Worm (Caenorhabditis elegans): ENCODE measurements around the gene phdh-1.

DNA sequence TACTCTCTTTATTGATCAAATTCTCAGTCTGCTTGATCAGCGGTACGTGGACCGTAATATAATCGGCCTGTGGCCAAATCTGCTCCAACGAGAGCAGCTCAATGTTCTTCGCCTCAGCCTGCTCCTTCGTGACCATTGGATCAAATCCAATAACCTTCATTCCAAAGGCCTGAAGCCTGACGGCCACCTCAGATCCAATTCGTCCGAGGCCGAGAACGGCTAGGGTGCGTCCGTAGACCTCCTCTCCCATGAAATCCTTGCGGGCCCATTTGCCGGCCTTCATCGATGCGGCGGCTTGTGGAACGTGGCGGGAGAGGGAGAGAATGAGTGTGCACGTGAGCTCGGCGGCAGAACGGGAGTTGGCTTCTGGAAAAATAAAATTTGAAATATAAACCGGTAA lies 816 bp downstream of the phdh-1 start:
- TF ChIP-seq nhr-12 (tag; optimal IDR thresholded peaks at IDR 0.05) (no peak), snpc-4 (tag; optimal IDR thresholded peaks at IDR 0.05) (no peak), unc-62 (GFP tag; optimal IDR thresholded peaks at IDR 0.05) (no peak), mep-1 (tag; optimal IDR thresholded peaks at IDR 0.05) (no peak), nhr-76 (tag; optimal IDR thresholded peaks at IDR 0.05) (no peak), mls-2 (tag; optimal IDR thresholded peaks at IDR 0.05) (no peak), elt-1 (tag; optimal IDR thresholded peaks at IDR 0.05; ENCODE audit: borderline replicate concordance, insufficient read depth) (no peak), nhr-237 (tag; optimal IDR thresholded peaks at IDR 0.05) (no peak), ztf-11 (tag; optimal IDR thresholded peaks at IDR 0.05) (no peak), blmp-1 (tag; optimal IDR thresholded peaks at IDR 0.05) (no peak), tbx-8 (GFP tag; optimal IDR thresholded peaks at IDR 0.05) (no peak), lsy-2 (tag; optimal IDR thresholded peaks at IDR 0.05) (no peak)

Data from whole organism, mixed stage, embryonic.